Fruit fly (Drosophila melanogaster): ENCODE results near the gene CBP.

Gene CBP

DNA sequence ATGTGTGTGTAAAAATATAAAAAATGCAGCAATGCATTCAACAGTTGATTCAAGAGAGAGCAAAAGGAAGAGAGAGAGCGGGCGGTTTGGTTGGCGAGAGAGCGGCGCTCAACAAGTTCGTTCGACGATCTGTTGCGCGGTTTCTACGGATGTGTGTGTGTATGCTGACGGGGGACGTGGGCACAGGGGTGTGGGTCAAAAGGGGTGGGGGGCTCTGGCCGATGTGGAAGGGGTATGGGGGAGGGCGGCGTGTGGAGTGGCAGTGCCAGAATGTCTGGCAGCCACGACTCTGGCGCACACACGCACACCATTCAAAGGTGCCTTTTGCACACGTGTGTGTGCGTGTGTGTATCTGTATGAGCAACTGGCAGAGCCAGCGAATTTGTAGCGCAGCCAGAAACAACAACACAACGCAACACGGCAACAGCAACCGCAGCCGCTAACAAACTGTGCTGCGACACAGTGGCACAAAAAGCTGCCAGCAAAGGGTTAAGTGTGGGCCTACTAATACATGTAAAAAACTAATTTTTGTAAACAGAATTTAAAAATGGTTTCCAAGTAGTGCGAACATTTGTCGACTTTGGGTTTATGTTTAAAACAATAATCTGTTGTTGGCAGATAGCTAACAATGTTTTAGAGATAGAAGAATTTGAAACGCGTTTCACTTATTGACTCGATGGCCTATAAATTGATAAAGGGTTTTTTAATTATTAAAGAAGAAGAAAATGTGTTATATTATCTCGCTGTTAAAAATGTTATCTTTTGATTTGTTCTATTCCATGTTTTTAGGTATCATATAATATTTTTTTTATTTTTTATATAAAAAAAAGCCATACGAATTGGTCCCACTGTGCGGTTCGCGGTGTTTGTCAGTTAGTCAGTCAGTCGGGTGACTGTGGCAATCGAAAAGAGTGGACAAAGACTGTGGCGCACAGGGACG lies 30.3 kb upstream of the CBP start:
- TF ChIP-seq EcR (GFP tag; optimal IDR thresholded peaks at IDR 0.05) = peak; percentile 63
- TF ChIP-seq CG10348 (GFP tag; IDR thresholded peaks at IDR 0.05) = peak; percentile 62; the same call in 1 of the 2 replicates
- TF ChIP-seq Pif1B (GFP tag; optimal IDR thresholded peaks at IDR 0.05) = peak; percentile 84
- TF ChIP-seq CG32121 (GFP tag; IDR thresholded peaks at IDR 0.05) = peak; percentile 80
- TF ChIP-seq Pif1A (GFP tag; optimal IDR thresholded peaks at IDR 0.05) = peak; percentile 81
- peak; percentile 71 for TF ChIP-seq rn (GFP tag; IDR thresholded peaks at IDR 0.05)
- peak; percentile 98 for TF ChIP-seq CG14655 (GFP tag; optimal IDR thresholded peaks at IDR 0.05)
- TF ChIP-seq CG13204 (GFP tag; optimal IDR thresholded peaks at IDR 0.05) = peak; percentile 75
- peak; percentile 95 for TF ChIP-seq CG15710 (tag; optimal IDR thresholded peaks at IDR 0.05)
- peak; percentile 55 for TF ChIP-seq gl (tag; optimal IDR thresholded peaks at IDR 0.05)
- peak; percentile 89 for TF ChIP-seq CG34367 (tag; optimal IDR thresholded peaks at IDR 0.05)
- TF ChIP-seq CG9948 (tag; optimal IDR thresholded peaks at IDR 0.05) = peak; percentile 98
- peak; percentile 89 for TF ChIP-seq Snoo (tag; optimal IDR thresholded peaks at IDR 0.05)
- peak; percentile 85 for TF ChIP-seq CG8301 (tag; optimal IDR thresholded peaks at IDR 0.05)
- peak; percentile 85 for TF ChIP-seq fd96Ca (GFP tag; IDR thresholded peaks at IDR 0.05)
- TF ChIP-seq D1 (tag; optimal IDR thresholded peaks at IDR 0.05) = peak; percentile 80
- TF ChIP-seq CG4496 (GFP tag; IDR thresholded peaks at IDR 0.05) = peak; percentile 50; the same call in 2 of the 3 replicates
- TF ChIP-seq CG17806 (tag; optimal IDR thresholded peaks at IDR 0.05) = peak; percentile 91
- peak; percentile 55 for TF ChIP-seq CG12605 (GFP tag; IDR thresholded peaks at IDR 0.05)
- peak; percentile 78 for TF ChIP-seq Ets98B (GFP tag; IDR thresholded peaks at IDR 0.05)
- TF ChIP-seq CG8159 (tag; optimal IDR thresholded peaks at IDR 0.05) = peak; percentile 97

DNA sequence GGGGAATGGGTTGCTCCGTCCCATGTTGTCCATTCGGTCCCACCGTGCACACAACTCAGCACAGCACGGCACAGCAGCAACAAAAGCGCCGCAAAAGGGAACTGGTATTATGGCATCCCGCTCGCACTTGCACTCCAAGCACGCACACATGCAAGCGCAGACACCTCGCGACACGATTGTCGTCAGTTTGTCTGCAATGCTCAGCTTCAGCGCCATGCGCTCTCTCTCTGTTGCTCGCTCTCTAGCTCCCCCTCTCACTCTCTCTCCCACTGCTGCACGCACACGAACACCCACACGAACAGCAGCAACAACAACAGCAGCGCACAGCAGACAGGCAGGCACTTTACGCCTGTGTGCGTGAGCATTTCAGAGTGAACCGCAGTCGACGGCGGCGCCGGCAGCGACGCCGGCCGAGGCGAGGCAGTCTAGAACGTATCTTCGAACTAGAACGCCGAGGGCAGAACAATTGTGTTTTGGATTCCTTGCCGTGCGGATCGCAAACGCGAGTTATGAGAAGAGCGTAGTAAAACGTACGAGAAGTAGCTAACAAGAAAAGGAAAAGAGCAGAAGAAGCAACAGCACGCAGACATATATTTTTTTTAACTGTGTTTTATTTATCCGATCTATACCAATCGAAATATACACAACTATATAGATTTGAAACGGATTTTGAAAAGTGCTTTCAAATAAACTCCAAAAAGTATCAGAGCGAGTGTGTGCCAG lies 29.5 kb upstream of the CBP start, which contains the start of gene brk:
TSS of gene brk (plus strand) at position 462 of the 723 bp plus-strand sequence.
- TF ChIP-seq fd96Ca (GFP tag; IDR thresholded peaks at IDR 0.05) = peak; percentile 80
- TF ChIP-seq EcR (GFP tag; optimal IDR thresholded peaks at IDR 0.05) = peak; percentile 75
- TF ChIP-seq CG8159 (tag; optimal IDR thresholded peaks at IDR 0.05) = no peak
- TF ChIP-seq CG10348 (GFP tag; IDR thresholded peaks at IDR 0.05) = no peak
- no peak for TF ChIP-seq CG9948 (tag; optimal IDR thresholded peaks at IDR 0.05)
- peak; percentile 68 for TF ChIP-seq CG4496 (GFP tag; IDR thresholded peaks at IDR 0.05)
- TF ChIP-seq CG14655 (GFP tag; optimal IDR thresholded peaks at IDR 0.05) = no peak
- TF ChIP-seq CG8301 (tag; optimal IDR thresholded peaks at IDR 0.05) = no peak
- 0 out of 2 replicates have a peak, but pooled peaks have one; percentile 21 for TF ChIP-seq CG12605 (GFP tag; IDR thresholded peaks at IDR 0.05)
- TF ChIP-seq D1 (tag; optimal IDR thresholded peaks at IDR 0.05) = no peak
- peak; percentile 26 for TF ChIP-seq Pif1B (GFP tag; optimal IDR thresholded peaks at IDR 0.05)
- no peak for TF ChIP-seq CG34367 (tag; optimal IDR thresholded peaks at IDR 0.05)
- no peak for TF ChIP-seq CG17806 (tag; optimal IDR thresholded peaks at IDR 0.05)
- TF ChIP-seq CG15710 (tag; optimal IDR thresholded peaks at IDR 0.05) = no peak
- no peak for TF ChIP-seq Snoo (tag; optimal IDR thresholded peaks at IDR 0.05)
- TF ChIP-seq gl (tag; optimal IDR thresholded peaks at IDR 0.05) = no peak
- TF ChIP-seq Pif1A (GFP tag; optimal IDR thresholded peaks at IDR 0.05) = no peak
- peak; percentile 70 for TF ChIP-seq CG13204 (GFP tag; optimal IDR thresholded peaks at IDR 0.05)
- peak; percentile 59; the same call in 1 of the 2 replicates for TF ChIP-seq CG32121 (GFP tag; IDR thresholded peaks at IDR 0.05)
- TF ChIP-seq rn (GFP tag; IDR thresholded peaks at IDR 0.05) = no peak
- TF ChIP-seq Ets98B (GFP tag; IDR thresholded peaks at IDR 0.05) = peak; percentile 70; the same call in 1 of the 2 replicates

DNA sequence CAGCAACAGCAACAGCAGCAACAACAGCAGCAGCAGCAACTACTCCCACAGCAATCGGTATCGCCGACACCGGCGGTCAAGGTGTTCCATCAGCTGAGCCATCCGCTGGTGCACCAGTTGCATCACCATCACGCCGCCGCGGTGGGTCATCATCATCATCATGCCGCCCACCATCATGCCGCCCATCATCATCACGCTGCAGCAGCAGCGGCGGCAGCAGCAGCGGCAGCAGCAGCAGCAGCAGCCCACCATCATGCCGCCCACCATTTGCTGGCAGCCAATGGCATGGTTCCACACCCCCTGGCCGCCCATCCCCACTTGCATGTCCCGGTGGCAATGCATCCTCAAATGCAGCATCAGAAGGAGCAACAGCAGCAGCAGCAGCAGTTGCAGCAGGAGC lies 28.4 kb upstream of the CBP start:
- no peak for TF ChIP-seq D1 (tag; optimal IDR thresholded peaks at IDR 0.05)
- no peak for TF ChIP-seq Pif1A (GFP tag; optimal IDR thresholded peaks at IDR 0.05)

DNA sequence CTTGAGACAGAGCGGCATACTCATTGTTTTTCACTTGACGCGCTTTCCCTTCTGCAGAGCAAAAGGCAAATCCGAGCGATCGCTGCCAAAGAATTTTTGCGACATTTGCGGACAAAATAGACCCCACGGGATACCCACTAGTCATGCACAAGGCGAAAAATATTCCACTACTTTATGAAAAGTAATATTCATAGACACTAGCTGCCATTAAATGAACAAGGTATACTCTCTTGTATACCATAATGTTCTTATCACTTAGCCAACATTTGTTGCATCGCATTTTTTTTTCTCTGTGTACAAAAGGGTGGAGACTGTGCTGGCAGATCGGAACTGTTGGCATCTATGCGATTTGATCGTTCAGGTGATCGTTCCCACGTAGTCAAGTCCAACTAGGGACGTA lies 24.7 kb upstream of the CBP start:
- peak; percentile 21 for TF ChIP-seq CG17806 (tag; optimal IDR thresholded peaks at IDR 0.05)
- TF ChIP-seq D1 (tag; optimal IDR thresholded peaks at IDR 0.05) = no peak
- TF ChIP-seq fd96Ca (GFP tag; IDR thresholded peaks at IDR 0.05) = peak; percentile 75
- peak; percentile 57 for TF ChIP-seq Ets98B (GFP tag; IDR thresholded peaks at IDR 0.05)
- peak; percentile 45 for TF ChIP-seq CG8301 (tag; optimal IDR thresholded peaks at IDR 0.05)
- peak; percentile 43 for TF ChIP-seq CG14655 (GFP tag; optimal IDR thresholded peaks at IDR 0.05)
- TF ChIP-seq CG9948 (tag; optimal IDR thresholded peaks at IDR 0.05) = peak; percentile 8
- peak; percentile 61; the same call in 2 of the 3 replicates for TF ChIP-seq CG4496 (GFP tag; IDR thresholded peaks at IDR 0.05)
- TF ChIP-seq Pif1B (GFP tag; optimal IDR thresholded peaks at IDR 0.05) = no peak
- TF ChIP-seq CG32121 (GFP tag; IDR thresholded peaks at IDR 0.05) = peak; percentile 67

DNA sequence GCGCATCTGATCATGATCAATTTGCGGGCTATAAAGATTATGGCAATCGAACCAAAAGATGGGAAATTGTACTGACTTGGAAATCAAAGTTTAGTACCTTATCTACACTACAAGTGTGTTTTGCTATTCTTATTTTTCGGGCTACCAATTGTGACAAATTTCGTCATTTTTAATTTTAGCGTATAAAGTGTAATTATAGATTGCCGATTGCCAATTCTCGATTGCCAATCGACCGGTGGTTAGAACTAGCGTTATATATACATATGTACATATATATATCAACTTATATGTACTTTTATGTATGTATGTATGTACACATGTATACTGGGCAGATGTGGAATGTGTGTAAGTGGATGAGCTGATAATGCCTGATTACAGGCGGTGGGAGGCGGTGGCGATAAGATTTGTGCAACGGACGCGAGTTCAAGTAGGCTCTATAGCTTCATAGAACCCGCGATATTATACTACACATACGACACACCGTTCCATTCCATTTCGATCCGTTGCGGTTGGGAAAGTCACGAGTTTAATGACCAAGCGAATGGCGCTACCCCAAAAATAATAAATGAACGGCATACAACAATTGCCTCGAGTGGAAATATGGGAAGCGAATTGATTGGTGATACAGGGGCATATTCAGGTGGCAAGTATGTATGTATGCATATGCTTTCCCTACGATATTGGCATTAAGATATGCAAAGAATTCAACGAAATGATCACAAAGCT lies 21.1 kb upstream of the CBP start:
- TF ChIP-seq Snoo (tag; optimal IDR thresholded peaks at IDR 0.05) (no peak), rn (GFP tag; IDR thresholded peaks at IDR 0.05) (no peak), CG34367 (tag; optimal IDR thresholded peaks at IDR 0.05) (no peak), gl (tag; optimal IDR thresholded peaks at IDR 0.05) (no peak), CG10348 (GFP tag; IDR thresholded peaks at IDR 0.05) (no peak), CG15710 (tag; optimal IDR thresholded peaks at IDR 0.05) (no peak), CG9948 (tag; optimal IDR thresholded peaks at IDR 0.05) (no peak), CG8159 (tag; optimal IDR thresholded peaks at IDR 0.05) (no peak), Ets98B (GFP tag; IDR thresholded peaks at IDR 0.05) (no peak), Pif1B (GFP tag; optimal IDR thresholded peaks at IDR 0.05) (no peak), CG32121 (GFP tag; IDR thresholded peaks at IDR 0.05) (no peak), D1 (tag; optimal IDR thresholded peaks at IDR 0.05) (no peak)
